Fruit fly (Drosophila melanogaster) whole organism, wandering third instar larva: ENCODE data around the gene Cpr62Bb.

ENCODE experiments used
- Abd-B ChIP-seq: fragments of >200 bp; optimal IDR thresholded peaks from 2 replicates; lab custom pipeline; 2017; ENCODE audit warnings: missing biosample characterization, missing genetic modification characterization
- HLH106 ChIP-seq: fragments of 200-800 bp; optimal IDR thresholded peaks from 3 replicates; lab custom pipeline; 2019; ENCODE audit warnings: missing biosample characterization, mild to moderate bottlenecking, missing genetic modification characterization, moderate library complexity
- Hnf4 ChIP-seq: fragments of 200-800 bp; sonication (Bioruptor generic); optimal IDR thresholded peaks from 2 replicates; lab custom pipeline; 2016; ENCODE audit warnings: missing biosample characterization, mild to moderate bottlenecking, missing genetic modification characterization
- Hr78 ChIP-seq: fragments of >200 bp; optimal IDR thresholded peaks from 2 replicates; lab custom pipeline; 2017; ENCODE audit warnings: missing biosample characterization, missing genetic modification characterization
- Mio ChIP-seq: sonication (Bioruptor generic); optimal IDR thresholded peaks from 2 replicates; lab custom pipeline; 2016; ENCODE audit warnings: missing biosample characterization, missing genetic modification characterization
- OdsH ChIP-seq: fragments of 200-800 bp; sonication (Bioruptor generic); optimal IDR thresholded peaks from 2 replicates; lab custom pipeline; 2016; ENCODE audit warnings: missing biosample characterization, mild to moderate bottlenecking, missing genetic modification characterization
- Vsx2 ChIP-seq: fragments of 200-300, 225-300 bp; sonication (Bioruptor generic); optimal IDR thresholded peaks from 2 replicates; lab custom pipeline; 2018; ENCODE audit warnings: missing biosample characterization, missing genetic modification characterization; ENCODE audit not compliant: partially characterized antibody
- h ChIP-seq: fragments of 200-800 bp; sonication (Bioruptor generic); optimal IDR thresholded peaks from 3 replicates; lab custom pipeline; 2016; ENCODE audit warnings: missing biosample characterization, mild to moderate bottlenecking, missing genetic modification characterization
- pan ChIP-seq: fragments of >200 bp; optimal IDR thresholded peaks from 2 replicates; lab custom pipeline; 2017
- psq ChIP-seq: fragments of 200-800 bp; sonication (Bioruptor generic); optimal IDR thresholded peaks from 3 replicates; lab custom pipeline; 2017; ENCODE audit warnings: missing biosample characterization, mild to moderate bottlenecking, missing genetic modification characterization, moderate library complexity
- rgr ChIP-seq: fragments of 200-800 bp; sonication (Bioruptor generic); optimal IDR thresholded peaks from 3 replicates; lab custom pipeline; 2016; ENCODE audit warnings: missing biosample characterization, mild to moderate bottlenecking, missing genetic modification characterization

DNA sequence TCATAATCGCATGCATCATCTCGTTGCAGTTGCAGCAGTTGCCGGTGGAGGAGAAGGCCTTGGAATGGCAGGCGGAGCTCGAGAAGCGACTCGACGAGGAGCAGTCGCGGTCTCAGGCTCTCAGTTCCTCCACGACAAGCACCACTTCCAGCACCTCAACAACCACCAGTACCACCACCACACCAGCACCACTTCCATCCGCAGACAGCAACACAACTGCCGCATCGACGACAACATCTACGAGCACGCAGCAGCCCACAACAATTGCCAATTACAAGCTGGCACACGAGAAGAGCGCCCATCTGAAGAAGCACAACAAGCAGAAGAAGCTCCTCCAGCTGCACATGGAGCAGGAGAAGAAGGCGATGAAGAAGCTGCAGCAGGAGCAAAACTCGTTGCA lies 12.6 kb downstream of the Cpr62Bb start:
- TF ChIP-seq Hr78 (GFP tag; lab: Kevin White, UChicago): no peak
- TF ChIP-seq h (GFP tag; lab: Kevin White, UChicago): no peak
- no peak for TF ChIP-seq Vsx2 (GFP tag; lab: Kevin White, UChicago)
- no peak for TF ChIP-seq pan (lab: Kevin White, UChicago)
- TF ChIP-seq HLH106: no peak
- TF ChIP-seq Mio (GFP tag; lab: Kevin White, UChicago): no peak
- TF ChIP-seq Abd-B (GFP tag; lab: Kevin White, UChicago): no peak
- no peak for TF ChIP-seq Hnf4
- no peak for TF ChIP-seq OdsH
- no peak for TF ChIP-seq psq (GFP tag; lab: Kevin White, UChicago)
- no peak for TF ChIP-seq rgr (GFP tag; lab: Kevin White, UChicago)
